Fruit fly (Drosophila melanogaster) whole organism, embryonic: Measurements from ENCODE around the gene GstD11.

Experiments used
- Antp ChIP-seq: fragments of 200-800 bp; sonication (Bioruptor generic); optimal IDR thresholded peaks from 3 replicates; lab custom pipeline; 2016; ENCODE audit warnings: missing biosample characterization, missing genetic modification characterization
- CG10321 ChIP-seq: fragments of 200-800 bp; sonication (Bioruptor generic); IDR thresholded peaks from 2 replicates; pipeline ENCODE4 v1.3.6; 2022; ENCODE audit warnings: missing biosample characterization, missing genetic modification characterization
- CG12391 ChIP-seq: fragments of 200-800 bp; sonication (Bioruptor generic); optimal IDR thresholded peaks from 3 replicates; lab custom pipeline; 2018; ENCODE audit warnings: missing biosample characterization, mild to moderate bottlenecking, missing genetic modification characterization, moderate library complexity
- CG13624 ChIP-seq: fragments of 200-800 bp; sonication (Bioruptor generic); optimal IDR thresholded peaks from 2 replicates; lab custom pipeline; 2016; ENCODE audit warnings: missing biosample characterization, missing genetic modification characterization
- CG14014 ChIP-seq: fragments of 200-800 bp; sonication (Bioruptor generic); IDR thresholded peaks from 2 replicates; pipeline ENCODE4 v1.3.6; 2022; ENCODE audit warnings: missing biosample characterization, missing genetic modification characterization
- CG15011 ChIP-seq: fragments of 200-800 bp; sonication (Bioruptor generic); optimal IDR thresholded peaks from 3 replicates; lab custom pipeline; 2018; ENCODE audit warnings: missing biosample characterization, mild to moderate bottlenecking, missing genetic modification characterization
- CG15601 ChIP-seq: fragments of 200-800 bp; sonication (Bioruptor generic); optimal IDR thresholded peaks from 3 replicates; lab custom pipeline; 2019; ENCODE audit warnings: missing biosample characterization, mild to moderate bottlenecking, missing genetic modification characterization, moderate library complexity
- CG1603 ChIP-seq: fragments of 200-800 bp; sonication (Bioruptor generic); optimal IDR thresholded peaks from 2 replicates; lab custom pipeline; 2019; ENCODE audit warnings: missing biosample characterization, mild to moderate bottlenecking, missing genetic modification characterization, moderate library complexity
- CG17829 ChIP-seq: fragments of 200-800 bp; optimal IDR thresholded peaks from 2 replicates; lab custom pipeline; 2019; ENCODE audit warnings: missing biosample characterization, mild to moderate bottlenecking, missing genetic modification characterization, moderate library complexity
- CG18262 ChIP-seq: fragments of 200-800 bp; optimal IDR thresholded peaks from 3 replicates; lab custom pipeline; 2019; ENCODE audit warnings: missing biosample characterization, mild to moderate bottlenecking, missing genetic modification characterization, moderate library complexity
- CG2889 ChIP-seq: fragments of 200-800 bp; sonication (Bioruptor generic); IDR thresholded peaks from 3 replicates; pipeline ENCODE4 v1.3.6; 2022; ENCODE audit warnings: missing biosample characterization, missing genetic modification characterization
- CG31365 ChIP-seq: fragments of 200-800 bp; sonication (Bioruptor generic); optimal IDR thresholded peaks from 2 replicates; lab custom pipeline; 2018; ENCODE audit warnings: missing biosample characterization, mild to moderate bottlenecking, missing genetic modification characterization
- CG4282 ChIP-seq: fragments of 200-800 bp; sonication (Bioruptor generic); optimal IDR thresholded peaks from 2 replicates; lab custom pipeline; 2016; ENCODE audit warnings: missing biosample characterization, missing genetic modification characterization
- CG4617 ChIP-seq: fragments of 200-800 bp; sonication (Bioruptor generic); optimal IDR thresholded peaks from 3 replicates; lab custom pipeline; 2016; ENCODE audit warnings: missing biosample characterization, missing genetic modification characterization, borderline replicate concordance
- CG4707 ChIP-seq: fragments of 200-800 bp; sonication (Bioruptor generic); optimal IDR thresholded peaks from 2 replicates; lab custom pipeline; 2018; ENCODE audit warnings: missing biosample characterization, mild to moderate bottlenecking, missing genetic modification characterization, moderate library complexity
- CG7786 ChIP-seq: fragments of 200-800 bp; sonication (Bioruptor generic); optimal IDR thresholded peaks from 2 replicates; lab custom pipeline; 2016; ENCODE audit warnings: missing biosample characterization, missing genetic modification characterization
- CG7963 ChIP-seq: fragments of 200-800 bp; sonication (Bioruptor generic); IDR thresholded peaks from 3 replicates; pipeline ENCODE4 v1.3.6; 2022; ENCODE audit warnings: missing biosample characterization, missing genetic modification characterization; ENCODE audit not compliant: partially characterized antibody
- CG7987 ChIP-seq: fragments of 200-800 bp; sonication (Bioruptor generic); optimal IDR thresholded peaks from 2 replicates; lab custom pipeline; 2018; ENCODE audit warnings: missing biosample characterization, mild to moderate bottlenecking, missing genetic modification characterization, moderate library complexity
- CG8089 ChIP-seq: fragments of 200-800 bp; sonication (Bioruptor generic); optimal IDR thresholded peaks from 3 replicates; lab custom pipeline; 2016; ENCODE audit warnings: missing biosample characterization, missing genetic modification characterization
- CG9727 ChIP-seq: fragments of 200-800 bp; sonication (Bioruptor generic); optimal IDR thresholded peaks from 3 replicates; lab custom pipeline; 2017; ENCODE audit warnings: missing biosample characterization, mild to moderate bottlenecking, missing genetic modification characterization
- CG9817 ChIP-seq: fragments of 200-800 bp; sonication (Bioruptor generic); optimal IDR thresholded peaks from 2 replicates; lab custom pipeline; 2018; ENCODE audit warnings: missing biosample characterization, mild to moderate bottlenecking, missing genetic modification characterization, moderate library complexity
- CG9932 ChIP-seq: fragments of 200-800 bp; sonication (Bioruptor generic); IDR thresholded peaks from 2 replicates; pipeline ENCODE4 v1.3.6; 2022; ENCODE audit warnings: missing biosample characterization, missing genetic modification characterization
- CHES-1-like ChIP-seq: fragments of 200-800 bp; sonication (Bioruptor generic); optimal IDR thresholded peaks from 2 replicates; lab custom pipeline; 2016; ENCODE audit warnings: missing biosample characterization, missing genetic modification characterization
- D19B ChIP-seq: fragments of 200-800 bp; sonication (Bioruptor generic); optimal IDR thresholded peaks from 2 replicates; lab custom pipeline; 2017; ENCODE audit warnings: missing biosample characterization, mild to moderate bottlenecking, missing genetic modification characterization
- Dbx ChIP-seq: fragments of 200-800 bp; sonication (Bioruptor generic); IDR thresholded peaks from 3 replicates; pipeline ENCODE4 v1.3.6; 2022; ENCODE audit warnings: missing biosample characterization, missing genetic modification characterization
- E2f2 ChIP-seq: fragments of 200-800 bp; sonication (Bioruptor generic); IDR thresholded peaks from 2 replicates; pipeline ENCODE4 v1.3.6; 2022; ENCODE audit warnings: missing biosample characterization, missing genetic modification characterization
- HLHmδ ChIP-seq: fragments of 200-800 bp; sonication (Bioruptor generic); optimal IDR thresholded peaks from 2 replicates; lab custom pipeline; 2018; ENCODE audit warnings: missing biosample characterization, mild to moderate bottlenecking, missing genetic modification characterization, moderate library complexity
- Hr78 ChIP-seq, 2 experiments: fragments of 200-800 bp in 1 of 2; fragments of >200 bp in 1 of 2; sonication (Bioruptor generic) in 1 of 2; optimal IDR thresholded peaks; 2 replicates each; lab custom pipeline; 2017 to 2019; ENCODE audit warnings: missing biosample characterization in 2 of 2, missing genetic modification characterization in 2 of 2, mild to moderate bottlenecking in 1 of 2, moderate library complexity in 1 of 2
- Lhr ChIP-seq: fragments of 200-800 bp; sonication (Bioruptor generic); optimal IDR thresholded peaks from 3 replicates; lab custom pipeline; 2017; ENCODE audit warnings: mild to moderate bottlenecking, missing biosample characterization, missing genetic modification reagents, missing genetic modification characterization
- Mad ChIP-seq: fragments of 200-800 bp; sonication (Bioruptor generic); optimal IDR thresholded peaks from 2 replicates; lab custom pipeline; 2016; ENCODE audit warnings: missing biosample characterization, missing genetic modification characterization
- Myb ChIP-seq: fragments of 200-800 bp; sonication (Bioruptor generic); optimal IDR thresholded peaks from 2 replicates; lab custom pipeline; 2016; ENCODE audit warnings: missing biosample characterization, missing genetic modification characterization
- Scr ChIP-seq: fragments of 200-800 bp; sonication (Bioruptor generic); IDR thresholded peaks from 2 replicates; pipeline ENCODE4 v1.3.6; 2022; ENCODE audit warnings: missing biosample characterization, missing genetic modification characterization; ENCODE audit not compliant: partially characterized antibody
- ase ChIP-seq: fragments of 200-800 bp; sonication (Bioruptor generic); IDR thresholded peaks from 3 replicates; pipeline ENCODE4 v1.3.6; 2022; ENCODE audit warnings: missing biosample characterization, missing genetic modification characterization
- br ChIP-seq: fragments of >200 bp; optimal IDR thresholded peaks from 2 replicates; lab custom pipeline; 2017
- chm ChIP-seq: fragments of 200-800 bp; sonication (Bioruptor generic); IDR thresholded peaks from 2 replicates; pipeline ENCODE4 v1.3.6; 2022; ENCODE audit warnings: missing biosample characterization, missing genetic modification characterization
- corto ChIP-seq: fragments of 200-800 bp; sonication (Bioruptor generic); optimal IDR thresholded peaks from 2 replicates; lab custom pipeline; 2016; ENCODE audit warnings: missing biosample characterization, mild to moderate bottlenecking, missing genetic modification characterization, moderate library complexity
- dmrt99B ChIP-seq: fragments of 200-800 bp; sonication (Bioruptor generic); optimal IDR thresholded peaks from 2 replicates; lab custom pipeline; 2018; ENCODE audit warnings: missing biosample characterization, mild to moderate bottlenecking, missing genetic modification characterization, moderate library complexity
- esg ChIP-seq: fragments of 200-800 bp; sonication (Bioruptor generic); conservative IDR thresholded peaks from 2 replicates; pipeline ENCODE4 v1.3.6; 2022; ENCODE audit warnings: missing biosample characterization, missing genetic modification characterization
- fd64A ChIP-seq: fragments of 200-800 bp; sonication (Bioruptor generic); optimal IDR thresholded peaks from 3 replicates; lab custom pipeline; 2018; ENCODE audit warnings: missing biosample characterization, mild to moderate bottlenecking, missing genetic modification characterization
- gcm2 ChIP-seq: fragments of 200-800 bp; sonication (Bioruptor generic); optimal IDR thresholded peaks from 2 replicates; lab custom pipeline; 2016; ENCODE audit warnings: missing biosample characterization, missing genetic modification characterization
- gsb-n ChIP-seq: fragments of 200-800 bp; sonication (Bioruptor generic); optimal IDR thresholded peaks from 3 replicates; lab custom pipeline; 2018; ENCODE audit warnings: missing biosample characterization, mild to moderate bottlenecking, missing genetic modification characterization
- h ChIP-seq: fragments of >200 bp; optimal IDR thresholded peaks from 2 replicates; lab custom pipeline; 2017
- hkb ChIP-seq, 2 experiments: fragments of 200-800 bp in 1 of 2; fragments of >200 bp in 1 of 2; sonication (Bioruptor generic) in 1 of 2; IDR thresholded peaks in 1 of 2; optimal IDR thresholded peaks in 1 of 2; 2 replicates each; pipeline versions ENCODE4 v1.3.6 to Lab custom; 2017 to 2022; ENCODE audit warnings: missing biosample characterization in 1 of 2, missing genetic modification characterization in 1 of 2
- ind ChIP-seq: fragments of 200-800 bp; sonication (Bioruptor generic); optimal IDR thresholded peaks from 3 replicates; lab custom pipeline; 2016; ENCODE audit warnings: missing biosample characterization, missing genetic modification characterization
- jigr1 ChIP-seq: fragments of 200-800 bp; sonication (Bioruptor generic); IDR thresholded peaks from 3 replicates; pipeline ENCODE4 v1.3.6; 2022; ENCODE audit warnings: missing biosample characterization, missing genetic modification characterization
- pb ChIP-seq: fragments of 200-800 bp; sonication (Bioruptor generic); optimal IDR thresholded peaks from 3 replicates; lab custom pipeline; 2016; ENCODE audit warnings: missing biosample characterization, missing genetic modification characterization
- pfk ChIP-seq: fragments of 200-800 bp; sonication (Bioruptor generic); optimal IDR thresholded peaks from 2 replicates; lab custom pipeline; 2018; ENCODE audit warnings: missing biosample characterization, mild to moderate bottlenecking, missing genetic modification characterization, moderate library complexity
- sna ChIP-seq: fragments of 200-800 bp; sonication (Bioruptor generic); IDR thresholded peaks from 2 replicates; pipeline ENCODE4 v1.3.6; 2022; ENCODE audit warnings: missing biosample characterization, missing genetic modification characterization; ENCODE audit not compliant: partially characterized antibody
- so ChIP-seq: fragments of 200-800 bp; sonication (Bioruptor generic); IDR thresholded peaks from 3 replicates; pipeline ENCODE4 v1.3.6; 2022; ENCODE audit warnings: missing biosample characterization, missing genetic modification characterization
- stwl ChIP-seq: fragments of 200-800 bp; sonication (Bioruptor generic); optimal IDR thresholded peaks from 3 replicates; lab custom pipeline; 2018; ENCODE audit warnings: missing biosample characterization, mild to moderate bottlenecking, missing genetic modification characterization, moderate library complexity
- usp ChIP-seq: fragments of >200 bp; optimal IDR thresholded peaks from 2 replicates; lab custom pipeline; 2017; ENCODE audit warnings: missing biosample characterization, missing genetic modification characterization

The GstD11 gene

DNA sequence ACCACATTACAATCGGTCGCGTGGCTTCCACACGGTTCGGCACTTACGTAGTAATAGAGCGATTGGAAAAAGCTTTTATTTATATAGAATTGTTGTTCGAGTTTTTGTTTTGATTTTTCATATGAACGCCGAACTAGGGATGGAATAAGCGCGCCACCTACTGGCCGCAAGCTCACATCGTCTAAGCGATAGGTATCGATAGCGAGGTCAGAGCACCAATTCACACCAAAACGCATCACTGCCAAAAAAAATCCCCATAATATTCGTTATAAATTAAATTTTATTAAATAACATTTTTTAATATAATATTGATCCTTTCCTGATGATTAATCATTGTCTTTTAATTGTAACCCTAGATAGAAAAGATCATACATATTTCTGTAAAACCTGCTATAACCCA is 32.6 kb upstream of the GstD11 start, which contains the start of gene CG10038 (continued):
- no peak for TF ChIP-seq pfk (GFP tag; lab: Kevin White, UChicago)
- no peak for TF ChIP-seq CG9727
- peak; percentile 82 for TF ChIP-seq CG9932 (GFP tag; lab: Robert Waterston, UW)
- no peak for TF ChIP-seq gcm2
- TF ChIP-seq CG12391 (tag; lab: Kevin White, UChicago): peak; percentile 46
- TF ChIP-seq CHES-1-like (GFP tag; lab: Kevin White, UChicago): no peak
- TF ChIP-seq Lhr (GFP tag; lab: Kevin White, UChicago): peak; percentile 74
- TF ChIP-seq so (GFP tag; lab: Robert Waterston, UW): no peak
- TF ChIP-seq jigr1 (GFP tag; lab: Robert Waterston, UW): 0 out of 3 replicates have a peak, but pooled peaks have one; percentile 9
- TF ChIP-seq gsb-n (tag; lab: Kevin White, UChicago): no peak
- TF ChIP-seq chm: no peak
- no peak for TF ChIP-seq CG4707 (GFP tag; lab: Kevin White, UChicago)
- TF ChIP-seq CG8089 (GFP tag; lab: Kevin White, UChicago): no peak
- no peak for TF ChIP-seq D19B
- no peak for TF ChIP-seq CG15011 (GFP tag; lab: Kevin White, UChicago)
- peak; percentile 71 for TF ChIP-seq E2f2 (GFP tag; lab: Robert Waterston, UW)
- peak; percentile 83 for TF ChIP-seq Myb (GFP tag; lab: Kevin White, UChicago)
- no peak for TF ChIP-seq CG10321 (GFP tag; lab: Robert Waterston, UW)
- no peak for TF ChIP-seq CG7786
- TF ChIP-seq hkb (optimal IDR thresholded peaks at IDR 0.05; lab: Kevin White, UChicago): no peak
- no peak for TF ChIP-seq hkb (GFP tag; IDR thresholded peaks at IDR 0.05; lab: Robert Waterston, UW)
- TF ChIP-seq CG4617 (GFP tag; lab: Kevin White, UChicago): peak; percentile 61
- TF ChIP-seq CG17829 (tag; lab: Kevin White, UChicago): peak; percentile 60
- TF ChIP-seq CG4282 (GFP tag; lab: Kevin White, UChicago): no peak
- TF ChIP-seq Dbx (GFP tag; lab: Robert Waterston, UW): peak; percentile 59; the same call in 2 of the 3 replicates
- no peak for TF ChIP-seq h (lab: Kevin White, UChicago)
- peak; percentile 41 for TF ChIP-seq CG15601 (tag; lab: Kevin White, UChicago)
- TF ChIP-seq ind (GFP tag; lab: Kevin White, UChicago): peak; percentile 30
- TF ChIP-seq CG2889 (GFP tag; lab: Robert Waterston, UW): no peak
- TF ChIP-seq esg: no peak
- no peak for TF ChIP-seq ase (GFP tag; lab: Robert Waterston, UW)
- no peak for TF ChIP-seq corto (GFP tag; lab: Kevin White, UChicago)
- TF ChIP-seq Mad (GFP tag; lab: Kevin White, UChicago): peak; percentile 36
- no peak for TF ChIP-seq br (lab: Kevin White, UChicago)
- TF ChIP-seq CG7987: no peak
- no peak for TF ChIP-seq pb (GFP tag; lab: Kevin White, UChicago)
- TF ChIP-seq HLHmδ: no peak
- peak; percentile 86 for TF ChIP-seq CG7963 (GFP tag; lab: Robert Waterston, UW)
- TF ChIP-seq CG1603 (tag; lab: Kevin White, UChicago): peak; percentile 69
- peak; percentile 27 for TF ChIP-seq CG18262 (tag; lab: Kevin White, UChicago)
- peak; percentile 87 for TF ChIP-seq stwl (tag; lab: Kevin White, UChicago)
- peak; percentile 93 for TF ChIP-seq Scr (GFP tag; lab: Robert Waterston, UW)
- peak; percentile 29 for TF ChIP-seq Antp (GFP tag; lab: Kevin White, UChicago)
- peak; percentile 36 for TF ChIP-seq CG13624 (GFP tag; lab: Kevin White, UChicago)
- no peak for TF ChIP-seq dmrt99B (tag; lab: Kevin White, UChicago)
- no peak for TF ChIP-seq CG14014 (GFP tag; lab: Robert Waterston, UW)
- TF ChIP-seq usp (GFP tag; lab: Kevin White, UChicago): no peak
- TF ChIP-seq fd64A (GFP tag; lab: Kevin White, UChicago): no peak
- TF ChIP-seq CG31365 (tag; lab: Kevin White, UChicago): no peak
- TF ChIP-seq CG9817: peak; percentile 30
- TF ChIP-seq Hr78 (GFP tag; optimal IDR thresholded peaks at IDR 0.05; lab: Kevin White, UChicago): no peak
- peak; percentile 89 for TF ChIP-seq sna (GFP tag; lab: Robert Waterston, UW)
